Fruit fly (Drosophila melanogaster): ENCODE measurements around the gene CG34155.

Gene CG34155

dm6 chr3R:30541469-30541868, 18.5 kb downstream of the CG34155 start:
- TF ChIP-seq ttk (optimal IDR thresholded peaks at IDR 0.05) = no peak
- no peak for TF ChIP-seq psq (optimal IDR thresholded peaks at IDR 0.05)
- TF ChIP-seq insv (optimal IDR thresholded peaks at IDR 0.05) = no peak
- TF ChIP-seq Sin3A (optimal IDR thresholded peaks at IDR 0.05) = no peak
- TF ChIP-seq h (optimal IDR thresholded peaks at IDR 0.05) = no peak

DNA sequence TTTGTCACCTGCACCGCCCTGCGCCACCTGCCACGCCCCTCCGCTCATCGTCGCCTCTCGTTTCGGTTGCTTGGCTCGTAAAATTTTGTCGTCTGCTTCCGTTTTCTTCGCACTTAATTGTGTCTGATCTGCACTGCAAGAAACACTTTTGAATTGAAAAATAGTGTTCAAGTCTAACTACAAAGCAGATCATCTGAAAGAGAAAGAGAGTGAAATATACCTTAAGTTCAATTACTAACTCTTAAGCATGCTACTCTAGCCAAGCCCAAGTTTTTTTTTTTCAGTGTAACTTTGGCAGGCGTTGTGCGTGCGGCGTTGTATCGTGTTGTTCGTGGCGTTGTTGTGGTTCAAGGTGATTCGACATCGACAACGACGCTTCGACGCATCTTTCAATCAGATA, 19.8 kb downstream of the CG34155 start:
- TF ChIP-seq insv (optimal IDR thresholded peaks at IDR 0.05) (no peak), Myc (optimal IDR thresholded peaks at IDR 0.05) (no peak), psq (optimal IDR thresholded peaks at IDR 0.05) (no peak), h (optimal IDR thresholded peaks at IDR 0.05) (no peak), Sin3A (optimal IDR thresholded peaks at IDR 0.05) (no peak), ttk (optimal IDR thresholded peaks at IDR 0.05) (no peak)

DNA sequence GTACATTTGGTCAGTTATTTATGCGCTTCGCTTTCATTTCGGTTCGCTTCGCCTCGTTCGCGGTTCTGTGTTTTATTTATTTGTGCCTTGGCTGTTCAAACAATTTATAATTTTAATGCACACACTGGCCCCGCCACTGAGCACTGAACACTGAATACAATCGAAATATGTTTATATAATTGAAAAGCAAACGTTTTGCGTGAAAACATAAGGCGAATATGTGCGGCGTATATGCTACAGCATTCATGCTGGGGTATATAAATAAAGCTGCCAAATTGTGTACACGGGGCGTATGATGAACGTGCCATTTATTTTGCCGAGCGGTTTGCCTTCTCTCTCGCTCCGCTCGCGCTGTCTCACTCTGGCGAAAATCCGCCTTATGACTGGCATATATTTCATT, 23.1 kb downstream of the CG34155 start:
- TF ChIP-seq h (optimal IDR thresholded peaks at IDR 0.05) = no peak
- TF ChIP-seq Sin3A (optimal IDR thresholded peaks at IDR 0.05) = no peak
- TF ChIP-seq ttk (optimal IDR thresholded peaks at IDR 0.05) = no peak
- no peak for TF ChIP-seq insv (optimal IDR thresholded peaks at IDR 0.05)
- TF ChIP-seq psq (optimal IDR thresholded peaks at IDR 0.05) = no peak
- no peak for TF ChIP-seq Myc (optimal IDR thresholded peaks at IDR 0.05)

DNA sequence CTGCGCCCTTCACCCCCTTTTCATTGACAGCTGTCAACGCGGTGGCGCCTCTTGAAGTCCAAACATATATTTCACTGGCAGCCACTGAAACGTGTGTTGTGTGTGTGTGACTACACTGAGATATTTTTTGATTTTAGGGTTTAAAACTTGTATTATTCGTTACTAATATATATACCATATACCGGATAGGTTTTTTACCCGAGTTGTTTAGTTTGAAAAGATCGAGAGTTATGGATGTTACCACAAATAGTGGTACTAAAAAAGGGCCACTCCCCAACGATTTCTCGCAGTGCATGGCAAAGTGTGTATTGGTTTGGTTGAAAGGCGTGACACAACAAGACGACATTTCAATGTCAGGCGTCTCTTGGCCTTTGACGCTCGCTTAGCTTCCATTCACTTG, 23.6 kb downstream of the CG34155 start:
- TF ChIP-seq Myc (optimal IDR thresholded peaks at IDR 0.05) = no peak
- no peak for TF ChIP-seq insv (optimal IDR thresholded peaks at IDR 0.05)

DNA sequence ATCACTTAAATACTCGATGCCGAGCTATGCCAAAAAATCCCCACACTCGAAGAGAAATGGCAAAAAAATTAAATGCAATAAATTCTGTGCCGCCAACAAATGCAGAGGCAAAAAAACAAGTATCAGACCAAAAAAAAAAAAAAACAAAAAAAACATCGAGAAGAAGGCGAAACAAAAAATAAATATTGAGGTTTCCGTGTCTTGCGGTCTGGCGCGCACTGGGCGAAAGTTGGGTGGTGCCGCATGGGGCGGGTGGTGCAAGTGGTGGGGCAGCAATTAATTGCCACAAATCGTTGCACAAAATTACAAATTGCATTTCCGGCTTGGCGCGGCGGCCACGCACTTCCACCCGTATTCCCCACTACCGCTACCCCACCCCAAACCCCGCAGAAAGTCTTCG, 25.6 kb downstream of the CG34155 start:
- TF ChIP-seq h (optimal IDR thresholded peaks at IDR 0.05) (no peak), psq (optimal IDR thresholded peaks at IDR 0.05) (no peak), Sin3A (optimal IDR thresholded peaks at IDR 0.05) (no peak)

dm6 chr3R:30531989-30532653, 27.9 kb downstream of the CG34155 start, which contains the start of gene tmod:
Gene tmod, plus strand, starts transcription at chr3R:30532607.
- TF ChIP-seq h (optimal IDR thresholded peaks at IDR 0.05) = no peak

dm6 chr3R:30531129-30531708, 28.8 kb downstream of the CG34155 start:
- TF ChIP-seq Myc (optimal IDR thresholded peaks at IDR 0.05) = no peak
- no peak for TF ChIP-seq ttk (optimal IDR thresholded peaks at IDR 0.05)
- no peak for TF ChIP-seq psq (optimal IDR thresholded peaks at IDR 0.05)
- no peak for TF ChIP-seq h (optimal IDR thresholded peaks at IDR 0.05)
- TF ChIP-seq insv (optimal IDR thresholded peaks at IDR 0.05) = no peak
- TF ChIP-seq Sin3A (optimal IDR thresholded peaks at IDR 0.05) = no peak

- TF ChIP-seq ttk (optimal IDR thresholded peaks at IDR 0.05) (no peak), psq (optimal IDR thresholded peaks at IDR 0.05) (no peak), h (optimal IDR thresholded peaks at IDR 0.05) (no peak), insv (optimal IDR thresholded peaks at IDR 0.05) (no peak), Sin3A (optimal IDR thresholded peaks at IDR 0.05) (no peak), Myc (optimal IDR thresholded peaks at IDR 0.05) (no peak)
Measured at dm6 chr3R:30529570-30529969, 30.4 kb downstream of the CG34155 start.

- TF ChIP-seq h (optimal IDR thresholded peaks at IDR 0.05) (no peak), Myc (optimal IDR thresholded peaks at IDR 0.05) (no peak), ttk (optimal IDR thresholded peaks at IDR 0.05) (no peak), Sin3A (optimal IDR thresholded peaks at IDR 0.05) (no peak), psq (optimal IDR thresholded peaks at IDR 0.05) (no peak), insv (optimal IDR thresholded peaks at IDR 0.05) (no peak)
Measured at dm6 chr3R:30528692-30529305, 31.2 kb downstream of the CG34155 start.

- TF ChIP-seq Sin3A (optimal IDR thresholded peaks at IDR 0.05) (no peak), psq (optimal IDR thresholded peaks at IDR 0.05) (no peak), ttk (optimal IDR thresholded peaks at IDR 0.05) (no peak), insv (optimal IDR thresholded peaks at IDR 0.05) (no peak), h (optimal IDR thresholded peaks at IDR 0.05) (no peak), Myc (optimal IDR thresholded peaks at IDR 0.05) (no peak)
Measured at dm6 chr3R:30526799-30527465, 33.1 kb downstream of the CG34155 start, which contains the start of gene jdp. Gene jdp, minus strand, starts transcription at chr3R:30527037.

- no peak for TF ChIP-seq h (optimal IDR thresholded peaks at IDR 0.05)
- no peak for TF ChIP-seq insv (optimal IDR thresholded peaks at IDR 0.05)
- no peak for TF ChIP-seq psq (optimal IDR thresholded peaks at IDR 0.05)
- no peak for TF ChIP-seq Sin3A (optimal IDR thresholded peaks at IDR 0.05)
- TF ChIP-seq Myc (optimal IDR thresholded peaks at IDR 0.05) = no peak
- TF ChIP-seq ttk (optimal IDR thresholded peaks at IDR 0.05) = no peak
Measured at dm6 chr3R:30525629-30526028, 34.4 kb downstream of the CG34155 start.

- TF ChIP-seq h (optimal IDR thresholded peaks at IDR 0.05) (no peak), ttk (optimal IDR thresholded peaks at IDR 0.05) (no peak), Sin3A (optimal IDR thresholded peaks at IDR 0.05) (no peak), psq (optimal IDR thresholded peaks at IDR 0.05) (no peak), insv (optimal IDR thresholded peaks at IDR 0.05) (no peak), Myc (optimal IDR thresholded peaks at IDR 0.05) (no peak)
Measured at dm6 chr3R:30518274-30518873, 41.6 kb downstream of the CG34155 start.

Measured in Kc167 (cell line).